Fruit fly (Drosophila melanogaster) whole organism, prepupa: ENCODE data around the gene CG5708.

ENCODE experiments used
- Blimp-1 ChIP-seq: fragments of 200-800 bp; sonication (Bioruptor generic); optimal IDR thresholded peaks from 3 replicates; lab custom pipeline; 2017; ENCODE audit warnings: missing biosample characterization, missing genetic modification characterization, mild to moderate bottlenecking, moderate library complexity, missing genetic modification reagents
- CG11762 ChIP-seq: fragments of 200-800 bp; sonication (Bioruptor generic); optimal IDR thresholded peaks from 3 replicates; lab custom pipeline; 2016; ENCODE audit warnings: missing biosample characterization, missing genetic modification characterization; ENCODE audit not compliant: insufficient read depth
- CG9139 ChIP-seq: fragments of 200-800 bp; sonication (Bioruptor generic); optimal IDR thresholded peaks from 3 replicates; lab custom pipeline; 2017; ENCODE audit warnings: missing biosample characterization, mild to moderate bottlenecking, missing genetic modification characterization
- Ets96B ChIP-seq: fragments of 200-800 bp; optimal IDR thresholded peaks from 2 replicates; lab custom pipeline; 2019; ENCODE audit warnings: missing biosample characterization, mild to moderate bottlenecking, missing genetic modification characterization, moderate library complexity
- Gug ChIP-seq: fragments of 200-800 bp; sonication (Bioruptor generic); IDR thresholded peaks from 2 replicates; pipeline ENCODE4 v1.3.6; 2022; ENCODE audit warnings: missing biosample characterization, missing genetic modification characterization
- Lpt ChIP-seq: fragments of 200-800 bp; sonication (Bioruptor generic); optimal IDR thresholded peaks from 3 replicates; lab custom pipeline; 2016; ENCODE audit warnings: missing biosample characterization, missing genetic modification characterization
- Sox15 ChIP-seq: fragments of 200-800 bp; sonication (Bioruptor generic); optimal IDR thresholded peaks from 3 replicates; lab custom pipeline; 2016; ENCODE audit warnings: missing biosample characterization, missing genetic modification characterization
- achi ChIP-seq: fragments of 200-800 bp; sonication (Bioruptor generic); optimal IDR thresholded peaks from 3 replicates; lab custom pipeline; 2016; ENCODE audit warnings: missing biosample characterization, missing genetic modification characterization
- fkh ChIP-seq: fragments of 200-800 bp; sonication (Bioruptor generic); optimal IDR thresholded peaks from 3 replicates; lab custom pipeline; 2017; ENCODE audit warnings: missing biosample characterization, mild to moderate bottlenecking, missing genetic modification characterization, moderate library complexity
- pdm3 ChIP-seq: fragments of 200-800 bp; sonication (Bioruptor generic); optimal IDR thresholded peaks from 3 replicates; lab custom pipeline; 2016; ENCODE audit warnings: missing biosample characterization, missing genetic modification characterization
- salr ChIP-seq, 2 experiments: fragments of 200-800 bp; sonication (Bioruptor generic); optimal IDR thresholded peaks; 3 replicates each; lab custom pipeline; 2016 to 2018; ENCODE audit warnings: missing biosample characterization in 2 of 2, missing genetic modification characterization in 2 of 2, mild to moderate bottlenecking in 1 of 2
- vri ChIP-seq: fragments of 200-800 bp; sonication (Bioruptor generic); optimal IDR thresholded peaks from 3 replicates; lab custom pipeline; 2016; ENCODE audit warnings: missing biosample characterization, mild to moderate bottlenecking, missing genetic modification characterization

DNA sequence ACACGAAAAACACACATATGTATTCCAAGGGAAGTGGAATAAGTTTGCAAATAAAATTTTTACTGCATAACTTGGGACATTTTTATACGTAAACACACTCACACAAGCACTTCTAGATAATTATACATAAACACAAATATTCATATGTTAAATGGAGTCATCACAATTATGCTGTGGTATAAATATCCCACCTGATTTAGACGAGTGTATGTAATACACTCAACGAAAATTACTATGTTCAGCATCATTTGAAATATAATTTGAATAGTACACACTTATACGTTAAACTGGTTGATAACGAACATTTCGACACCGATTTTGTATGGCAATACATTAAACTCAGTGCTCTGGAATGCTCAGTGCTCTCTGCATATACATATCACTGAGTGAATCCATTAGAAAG lies 4.5 kb upstream of the CG5708 start:
- no peak for TF ChIP-seq pdm3 (GFP tag; lab: Kevin White, UChicago)
- TF ChIP-seq Sox15: peak; percentile 2
- TF ChIP-seq Ets96B (tag; lab: Kevin White, UChicago): peak; percentile 11
- TF ChIP-seq Gug (GFP tag; lab: Robert Waterston, UW): no peak
- peak; percentile 31 for TF ChIP-seq Lpt
- no peak for TF ChIP-seq CG11762 (GFP tag; lab: Kevin White, UChicago)
- TF ChIP-seq CG9139 (GFP tag; lab: Kevin White, UChicago): no peak
- peak; percentile 42 for TF ChIP-seq achi (GFP tag; lab: Kevin White, UChicago)
- TF ChIP-seq fkh: peak; percentile 5
- TF ChIP-seq vri (GFP tag; lab: Kevin White, UChicago): peak; percentile 4
- no peak for TF ChIP-seq Blimp-1
- TF ChIP-seq salr (GFP tag; optimal IDR thresholded peaks at IDR 0.05; lab: Kevin White, UChicago): no peak
